Fruit fly (Drosophila melanogaster) whole organism, wandering third instar larva: ENCODE measurements around the gene alpha-Est10.

Experiments used
- Dfd ChIP-seq: fragments of >200 bp; optimal IDR thresholded peaks from 2 replicates; lab custom pipeline; 2017; ENCODE audit warnings: missing biosample characterization, missing genetic modification characterization
- Sp1 ChIP-seq: fragments of 200-800 bp; sonication (Bioruptor generic); optimal IDR thresholded peaks from 3 replicates; lab custom pipeline; 2019; ENCODE audit warnings: missing biosample characterization, mild to moderate bottlenecking, missing genetic modification characterization, moderate library complexity

DNA sequence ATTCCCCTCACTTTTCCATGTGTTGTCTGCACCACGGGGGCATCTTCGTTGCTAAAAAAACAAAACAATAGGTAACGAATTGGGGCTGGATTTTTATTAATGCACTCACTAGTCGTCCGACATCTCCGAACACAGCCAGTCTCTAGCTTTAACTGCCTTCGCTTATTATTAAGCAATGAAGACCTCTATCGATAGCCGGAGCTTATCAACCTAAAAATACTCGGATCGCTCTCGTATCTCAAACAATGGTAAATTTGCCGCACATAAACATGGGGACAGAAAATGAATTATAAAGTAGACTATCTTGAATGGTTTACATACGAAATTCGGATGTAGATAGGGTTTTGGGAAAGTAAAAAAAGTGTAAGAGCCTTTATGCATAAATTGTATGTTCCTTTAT, 44.8 kb upstream of the alpha-Est10 start, which contains the start of gene alpha-Est4:
- TF ChIP-seq Sp1 (GFP tag; lab: Kevin White, UChicago): no peak
- no peak for TF ChIP-seq Dfd (GFP tag; lab: Kevin White, UChicago)
